Worm (Caenorhabditis elegans): ENCODE measurements around the gene bath-5.

Gene bath-5

DNA sequence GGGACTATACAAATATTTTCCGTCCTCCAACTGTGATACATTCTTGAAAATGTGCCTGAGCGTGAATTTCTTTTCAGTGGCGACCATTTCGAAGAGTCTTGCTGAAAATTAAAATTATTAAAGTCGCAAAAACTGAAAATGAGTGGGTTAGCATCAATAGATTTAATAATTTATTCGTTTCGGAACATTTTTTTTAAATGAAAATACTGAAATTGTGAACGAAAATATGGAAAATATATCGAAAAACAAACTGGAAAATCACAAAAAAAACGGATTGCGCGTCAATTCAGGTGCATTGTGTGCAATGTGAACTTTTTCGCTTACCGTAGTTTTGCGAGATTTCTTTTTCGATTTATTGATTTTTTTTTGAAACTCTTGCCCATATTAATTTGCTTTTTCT lies at the start of gene bath-5:
TSS of gene bath-5 (minus strand) at position 101 of the 400 bp plus-strand sequence.
- no peak for TF ChIP-seq mdl-1 (tag; optimal IDR thresholded peaks at IDR 0.05)
- TF ChIP-seq ceh-82 (tag; optimal IDR thresholded peaks at IDR 0.05), result no peak
- no peak for TF ChIP-seq ama-1 (optimal IDR thresholded peaks at IDR 0.05)
- no peak for TF ChIP-seq skn-1 (tag; optimal IDR thresholded peaks at IDR 0.05)
- TF ChIP-seq lin-39 (tag; optimal IDR thresholded peaks at IDR 0.05), result no peak
- TF ChIP-seq aly-2 (tag; optimal IDR thresholded peaks at IDR 0.05), result no peak
- TF ChIP-seq hmg-11 (tag; optimal IDR thresholded peaks at IDR 0.05), result no peak
- TF ChIP-seq nhr-12 (tag; optimal IDR thresholded peaks at IDR 0.05), result no peak
- TF ChIP-seq tbx-2 (tag; optimal IDR thresholded peaks at IDR 0.05), result no peak
- TF ChIP-seq nhr-28 (tag; optimal IDR thresholded peaks at IDR 0.05), result no peak
- TF ChIP-seq elt-3 (tag; optimal IDR thresholded peaks at IDR 0.05), result no peak
- TF ChIP-seq eor-1 (tag; optimal IDR thresholded peaks at IDR 0.05), result no peak
- TF ChIP-seq ztf-11 (tag; optimal IDR thresholded peaks at IDR 0.05), result no peak
- no peak for TF ChIP-seq pqm-1 (tag; optimal IDR thresholded peaks at IDR 0.05)
- no peak for TF ChIP-seq jun-1 (tag; optimal IDR thresholded peaks at IDR 0.05)
- TF ChIP-seq elt-2 (tag; optimal IDR thresholded peaks at IDR 0.05), result no peak

DNA sequence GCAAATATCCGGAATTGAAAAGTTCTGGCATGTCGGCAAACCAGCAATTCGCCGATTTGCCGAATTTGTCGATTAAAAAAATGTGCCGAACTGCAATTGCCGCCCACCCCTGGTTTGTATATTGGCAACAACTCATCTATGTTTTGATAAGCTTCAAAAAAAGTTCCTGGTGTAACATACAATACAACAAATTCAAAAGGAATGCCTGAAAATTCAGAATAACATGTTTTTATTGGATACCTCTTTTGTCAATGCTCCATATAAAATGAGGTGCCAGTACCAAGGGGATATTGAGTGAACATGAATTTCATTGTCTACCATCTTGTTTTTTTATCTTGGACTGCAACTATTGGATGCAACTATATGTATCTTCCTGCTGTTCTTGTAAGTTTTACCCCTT lies 49.5 kb upstream of the bath-5 start, which contains the start of gene T16A1.4:
TSS of gene T16A1.4 (plus strand) at position 301 of the 400 bp plus-strand sequence.
- no peak for TF ChIP-seq elt-1 (tag; optimal IDR thresholded peaks at IDR 0.05)
- TF ChIP-seq jun-1 (tag; optimal IDR thresholded peaks at IDR 0.05), result no peak
- TF ChIP-seq ceh-28 (tag; optimal IDR thresholded peaks at IDR 0.05), result no peak
- no peak for TF ChIP-seq egl-27 (tag; optimal IDR thresholded peaks at IDR 0.05)
- TF ChIP-seq lsy-12 (tag; optimal IDR thresholded peaks at IDR 0.05), result no peak
- no peak for TF ChIP-seq unc-39 (tag; optimal IDR thresholded peaks at IDR 0.05)
- no peak for TF ChIP-seq lin-39 (tag; optimal IDR thresholded peaks at IDR 0.05)
- TF ChIP-seq zag-1 (tag; optimal IDR thresholded peaks at IDR 0.05), result no peak
- TF ChIP-seq elt-2 (tag; optimal IDR thresholded peaks at IDR 0.05), result no peak
- no peak for TF ChIP-seq ZK546.5 (tag; optimal IDR thresholded peaks at IDR 0.05)
- TF ChIP-seq nfya-1 (tag; optimal IDR thresholded peaks at IDR 0.05; ENCODE audit: insufficient read depth), result no peak
- TF ChIP-seq nhr-67 (tag; optimal IDR thresholded peaks at IDR 0.05), result no peak
- TF ChIP-seq pqm-1 (tag; optimal IDR thresholded peaks at IDR 0.05), result no peak
- no peak for TF ChIP-seq tbx-2 (tag; optimal IDR thresholded peaks at IDR 0.05)
- no peak for TF ChIP-seq fkh-10 (GFP tag; optimal IDR thresholded peaks at IDR 0.05)
- TF ChIP-seq egl-5 (tag; optimal IDR thresholded peaks at IDR 0.05), result no peak
- TF ChIP-seq fkh-2 (tag; optimal IDR thresholded peaks at IDR 0.05), result no peak
- TF ChIP-seq nhr-76 (tag; optimal IDR thresholded peaks at IDR 0.05), result no peak
- TF ChIP-seq skn-1 (tag; optimal IDR thresholded peaks at IDR 0.05), result no peak
- no peak for TF ChIP-seq nhr-12 (tag; optimal IDR thresholded peaks at IDR 0.05)

DNA sequence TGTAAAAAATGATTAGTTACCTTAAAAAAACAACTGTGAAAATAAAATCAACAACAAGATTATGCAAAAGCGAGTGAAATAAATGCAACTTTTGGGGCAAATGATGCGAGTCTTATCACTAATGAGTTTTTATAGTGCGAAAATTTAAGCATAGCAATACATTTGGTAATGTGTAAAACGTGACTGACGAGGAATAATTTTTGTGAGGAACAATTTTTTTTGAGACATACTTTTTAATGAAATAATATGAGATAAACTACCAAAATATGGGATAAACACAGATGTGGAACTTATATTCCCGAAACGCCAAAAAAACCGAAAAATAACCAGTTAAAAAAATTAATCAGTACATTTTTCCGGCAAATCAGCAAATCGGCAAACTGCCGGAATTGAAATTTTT lies 48.7 kb upstream of the bath-5 start, which contains the start of gene F07E5.9:
TSS of gene F07E5.9 (minus strand) at position 101 of the 400 bp plus-strand sequence.
- TF ChIP-seq egl-5 (tag; optimal IDR thresholded peaks at IDR 0.05) (no peak), nhr-23 (tag; optimal IDR thresholded peaks at IDR 0.05) (no peak)

DNA sequence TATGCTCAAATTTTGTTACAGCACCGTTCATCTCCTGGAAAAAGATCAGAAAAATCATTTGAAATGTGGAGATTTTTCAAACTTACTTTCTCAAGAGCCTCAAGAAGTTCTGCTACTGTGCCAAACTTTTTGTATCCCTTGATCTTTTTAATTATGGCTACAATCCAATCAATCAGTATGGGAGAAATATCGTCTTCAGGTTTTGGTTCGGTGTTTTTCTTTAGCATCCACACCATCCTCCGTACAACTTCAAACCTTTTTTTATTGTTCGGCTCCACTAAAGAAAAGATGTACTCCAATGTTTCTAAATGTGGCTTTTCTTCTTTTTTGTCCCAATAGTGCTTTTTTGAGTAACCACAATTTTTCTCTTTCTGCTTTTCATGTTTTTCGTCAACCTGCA lies 44.7 kb upstream of the bath-5 start:
- TF ChIP-seq mdl-1 (tag; optimal IDR thresholded peaks at IDR 0.05), result no peak
- TF ChIP-seq lin-39 (tag; optimal IDR thresholded peaks at IDR 0.05), result no peak
- no peak for TF ChIP-seq mml-1 (tag; optimal IDR thresholded peaks at IDR 0.05)
- TF ChIP-seq nhr-11 (tag; optimal IDR thresholded peaks at IDR 0.05), result no peak
- TF ChIP-seq hmg-11 (tag; optimal IDR thresholded peaks at IDR 0.05), result no peak
- TF ChIP-seq nhr-67 (tag; optimal IDR thresholded peaks at IDR 0.05), result no peak

DNA sequence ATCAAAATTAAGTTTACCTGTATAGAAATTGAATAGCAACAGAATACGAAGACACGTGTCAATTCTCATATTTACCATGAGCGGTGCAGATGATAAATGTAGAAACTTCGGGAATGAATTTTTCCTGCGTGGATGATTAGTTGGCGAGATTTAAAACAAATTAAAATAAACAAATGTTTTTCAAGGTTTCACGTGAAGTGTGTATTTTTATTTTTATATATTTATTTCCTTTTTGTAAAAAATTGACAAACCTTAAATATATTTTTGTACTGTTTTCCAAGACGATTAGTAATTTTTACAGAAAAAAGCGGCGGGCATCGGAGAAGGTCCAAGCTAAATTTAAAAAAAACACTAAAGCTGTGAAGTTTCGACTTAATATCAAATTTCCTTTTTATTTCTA lies 43.8 kb upstream of the bath-5 start, which contains the start of gene F07E5.8:
TSS of gene F07E5.8 (minus strand) at position 101 of the 400 bp plus-strand sequence.
- TF ChIP-seq nhr-23 (tag; optimal IDR thresholded peaks at IDR 0.05) (no peak), fos-1 (tag; optimal IDR thresholded peaks at IDR 0.05) (no peak), nhr-28 (tag; optimal IDR thresholded peaks at IDR 0.05) (no peak), nhr-77 (tag; optimal IDR thresholded peaks at IDR 0.05) (no peak), zag-1 (tag; optimal IDR thresholded peaks at IDR 0.05) (no peak), egl-5 (tag; optimal IDR thresholded peaks at IDR 0.05) (no peak), unc-62 (GFP tag; optimal IDR thresholded peaks at IDR 0.05) (no peak), elt-1 (tag; optimal IDR thresholded peaks at IDR 0.05) (no peak), elt-3 (tag; optimal IDR thresholded peaks at IDR 0.05) (no peak), lin-39 (tag; optimal IDR thresholded peaks at IDR 0.05) (no peak), sea-2 (GFP tag; optimal IDR thresholded peaks at IDR 0.05) (no peak), aly-2 (tag; optimal IDR thresholded peaks at IDR 0.05) (no peak), nhr-43 (tag; optimal IDR thresholded peaks at IDR 0.05; ENCODE audit: poor library complexity, severe bottlenecking) (no peak), unc-39 (tag; optimal IDR thresholded peaks at IDR 0.05) (no peak)
